Fruit fly (Drosophila melanogaster) whole organism, prepupa: Measurements from ENCODE around the gene Rbm13.

ENCODE experiments used
- CG6808 ChIP-seq: fragments of 200-800 bp; sonication (Bioruptor generic); optimal IDR thresholded peaks from 3 replicates; lab custom pipeline; 2017; ENCODE audit warnings: missing biosample characterization, missing genetic modification characterization, mild to moderate bottlenecking, moderate library complexity, missing genetic modification reagents
- CG8119 ChIP-seq: fragments of 200-800 bp; sonication (Bioruptor generic); IDR thresholded peaks from 3 replicates; pipeline ENCODE4 v1.3.6; 2022; ENCODE audit warnings: missing biosample characterization, missing genetic modification characterization
- Ets21C ChIP-seq: fragments of 200-800 bp; sonication (Bioruptor generic); optimal IDR thresholded peaks from 3 replicates; lab custom pipeline; 2016; ENCODE audit warnings: missing biosample characterization, missing genetic modification characterization
- Hr4 ChIP-seq: fragments of 200-800 bp; sonication (Bioruptor generic); optimal IDR thresholded peaks from 3 replicates; lab custom pipeline; 2016; ENCODE audit warnings: missing biosample characterization, missing genetic modification characterization
- OdsH ChIP-seq: fragments of 200-800 bp; sonication (Bioruptor generic); optimal IDR thresholded peaks from 3 replicates; lab custom pipeline; 2016; ENCODE audit warnings: missing biosample characterization, missing genetic modification characterization
- Sox102F ChIP-seq: fragments of 200-800 bp; sonication (Bioruptor generic); optimal IDR thresholded peaks from 2 replicates; lab custom pipeline; 2016; ENCODE audit warnings: missing biosample characterization, mild to moderate bottlenecking, missing genetic modification characterization
- cyc ChIP-seq: fragments of 200-800 bp; sonication (Bioruptor generic); optimal IDR thresholded peaks from 3 replicates; lab custom pipeline; 2016; ENCODE audit warnings: missing biosample characterization, missing genetic modification characterization
- eg ChIP-seq: fragments of 200-800 bp; sonication (Bioruptor generic); IDR thresholded peaks from 3 replicates; pipeline ENCODE4 v1.3.6; 2022; ENCODE audit warnings: missing biosample characterization, missing genetic modification characterization
- fd85E ChIP-seq: fragments of 200-800 bp; sonication (Bioruptor generic); optimal IDR thresholded peaks from 3 replicates; lab custom pipeline; 2016; ENCODE audit warnings: missing biosample characterization, missing genetic modification characterization
- svp ChIP-seq: fragments of 200-800 bp; sonication (Bioruptor generic); peaks from one replicate; lab custom pipeline; 2016; ENCODE audit warnings: missing biosample characterization, missing genetic modification characterization

DNA sequence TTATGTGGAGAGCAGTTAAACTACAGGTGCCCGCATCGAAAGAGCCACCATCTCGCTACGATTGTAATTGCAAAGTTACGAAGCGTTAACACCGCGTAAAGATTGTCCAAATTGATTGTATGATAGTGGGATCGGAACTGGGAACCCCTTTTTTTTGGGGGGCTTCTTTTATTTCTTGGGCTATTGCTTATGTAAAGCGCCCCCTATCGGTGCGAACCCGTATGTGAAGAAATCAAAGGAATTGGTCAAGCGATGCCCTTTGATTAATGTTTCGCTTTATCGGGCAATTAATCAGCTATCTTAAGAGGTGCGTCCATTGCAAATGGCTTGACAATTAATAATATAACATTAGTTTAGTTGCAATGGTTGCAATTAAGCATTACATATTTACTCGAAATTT, 42.0 kb upstream of the Rbm13 start:
- TF ChIP-seq svp, result no peak
- TF ChIP-seq CG8119 (GFP tag; lab: Robert Waterston, UW), result no peak
- no peak for TF ChIP-seq OdsH (GFP tag; lab: Kevin White, UChicago)
- no peak for TF ChIP-seq Ets21C (GFP tag; lab: Kevin White, UChicago)
- TF ChIP-seq fd85E (GFP tag; lab: Kevin White, UChicago), result no peak
- TF ChIP-seq Hr4, result no peak
- TF ChIP-seq CG6808 (GFP tag; lab: Kevin White, UChicago), result no peak
- TF ChIP-seq cyc (GFP tag; lab: Kevin White, UChicago), result no peak
- no peak for TF ChIP-seq Sox102F (GFP tag; lab: Kevin White, UChicago)
- no peak for TF ChIP-seq eg (GFP tag; lab: Robert Waterston, UW)
